Fruit fly (Drosophila melanogaster) whole organism, embryonic: ENCODE results near the gene Tom.

ENCODE experiments used
- Ada2b ChIP-seq: fragments of 200-800 bp; sonication (Bioruptor generic); IDR thresholded peaks from 2 replicates; pipeline ENCODE4 v1.3.6; 2022; ENCODE audit warnings: missing biosample characterization, missing genetic modification characterization
- CG10209 ChIP-seq: fragments of 200-800 bp; sonication (Bioruptor generic); optimal IDR thresholded peaks from 3 replicates; lab custom pipeline; 2017; ENCODE audit warnings: missing biosample characterization, mild to moderate bottlenecking, missing genetic modification characterization, missing genetic modification reagents
- CG10979 ChIP-seq: fragments of 200-800 bp; sonication (Bioruptor generic); optimal IDR thresholded peaks from 2 replicates; lab custom pipeline; 2018; ENCODE audit warnings: missing biosample characterization, mild to moderate bottlenecking, missing genetic modification characterization, moderate library complexity
- CG11695 ChIP-seq: fragments of 200-800 bp; sonication (Bioruptor generic); IDR thresholded peaks from 3 replicates; pipeline ENCODE4 v1.3.6; 2022; ENCODE audit warnings: missing biosample characterization, missing genetic modification characterization
- CG12391 ChIP-seq: fragments of 200-800 bp; sonication (Bioruptor generic); optimal IDR thresholded peaks from 3 replicates; lab custom pipeline; 2018; ENCODE audit warnings: missing biosample characterization, mild to moderate bottlenecking, missing genetic modification characterization, moderate library complexity
- CG13296 ChIP-seq: fragments of 200-800 bp; sonication (Bioruptor generic); optimal IDR thresholded peaks from 3 replicates; lab custom pipeline; 2018; ENCODE audit warnings: missing biosample characterization, mild to moderate bottlenecking, missing genetic modification characterization
- CG14710 ChIP-seq: fragments of 200-800 bp; sonication (Bioruptor generic); optimal IDR thresholded peaks from 3 replicates; lab custom pipeline; 2019; ENCODE audit warnings: missing biosample characterization, mild to moderate bottlenecking, missing genetic modification characterization, moderate library complexity
- CG15479 ChIP-seq: fragments of 200-800 bp; sonication (Bioruptor generic); optimal IDR thresholded peaks from 3 replicates; lab custom pipeline; 2019; ENCODE audit warnings: missing biosample characterization, mild to moderate bottlenecking, missing genetic modification characterization, moderate library complexity
- CG15696 ChIP-seq: fragments of 200-800 bp; sonication (Bioruptor generic); optimal IDR thresholded peaks from 2 replicates; lab custom pipeline; 2019; ENCODE audit warnings: missing biosample characterization, mild to moderate bottlenecking, missing genetic modification characterization, moderate library complexity
- CG1602 ChIP-seq: fragments of 200-800 bp; sonication (Bioruptor generic); optimal IDR thresholded peaks from 3 replicates; lab custom pipeline; 2016; ENCODE audit warnings: missing biosample characterization, missing genetic modification characterization
- CG16815 ChIP-seq: fragments of 200-800 bp; sonication (Bioruptor generic); optimal IDR thresholded peaks from 3 replicates; lab custom pipeline; 2017; ENCODE audit warnings: missing biosample characterization, mild to moderate bottlenecking, missing genetic modification characterization
- CG17361 ChIP-seq: fragments of 200-800 bp; sonication (Bioruptor generic); IDR thresholded peaks from 3 replicates; pipeline ENCODE4 v1.3.6; 2022; ENCODE audit warnings: missing biosample characterization, missing genetic modification characterization
- CG17829 ChIP-seq: fragments of 200-800 bp; optimal IDR thresholded peaks from 2 replicates; lab custom pipeline; 2019; ENCODE audit warnings: missing biosample characterization, mild to moderate bottlenecking, missing genetic modification characterization, moderate library complexity
- CG18262 ChIP-seq: fragments of 200-800 bp; optimal IDR thresholded peaks from 3 replicates; lab custom pipeline; 2019; ENCODE audit warnings: missing biosample characterization, mild to moderate bottlenecking, missing genetic modification characterization, moderate library complexity
- CG2712 ChIP-seq: fragments of 200-800 bp; optimal IDR thresholded peaks from 3 replicates; lab custom pipeline; 2019; ENCODE audit warnings: missing biosample characterization, mild to moderate bottlenecking, missing genetic modification characterization, moderate library complexity
- CG30020 ChIP-seq: fragments of 200-800 bp; optimal IDR thresholded peaks from 2 replicates; lab custom pipeline; 2019; ENCODE audit warnings: missing biosample characterization, mild to moderate bottlenecking, missing genetic modification characterization, moderate library complexity
- CG30403 ChIP-seq: fragments of 200-800 bp; sonication (Bioruptor generic); optimal IDR thresholded peaks from 3 replicates; lab custom pipeline; 2016; ENCODE audit warnings: missing biosample characterization, missing genetic modification characterization
- CG31441 ChIP-seq: fragments of 200-800 bp; sonication (Bioruptor generic); IDR thresholded peaks from 2 replicates; pipeline ENCODE4 v1.3.6; 2022; ENCODE audit warnings: missing biosample characterization, missing genetic modification characterization
- CG33557 ChIP-seq: fragments of 200-800 bp; sonication (Bioruptor generic); optimal IDR thresholded peaks from 2 replicates; lab custom pipeline; 2019; ENCODE audit warnings: missing biosample characterization, mild to moderate bottlenecking, missing genetic modification characterization, moderate library complexity
- CG4424 ChIP-seq: fragments of 200-800 bp; sonication (Bioruptor generic); optimal IDR thresholded peaks from 3 replicates; lab custom pipeline; 2016; ENCODE audit warnings: missing biosample characterization, missing genetic modification characterization
- CG5245 ChIP-seq: fragments of 200-800 bp; sonication (Bioruptor generic); optimal IDR thresholded peaks from 3 replicates; lab custom pipeline; 2016; ENCODE audit warnings: missing biosample characterization, missing genetic modification characterization
- CG6254 ChIP-seq: fragments of 200-800 bp; sonication (Bioruptor generic); optimal IDR thresholded peaks from 3 replicates; lab custom pipeline; 2017; ENCODE audit warnings: mild to moderate bottlenecking, missing biosample characterization, missing genetic modification reagents, missing genetic modification characterization
- CG7271 ChIP-seq: fragments of 200-800 bp; sonication (Bioruptor generic); optimal IDR thresholded peaks from 2 replicates; lab custom pipeline; 2018; ENCODE audit warnings: missing biosample characterization, mild to moderate bottlenecking, missing genetic modification characterization, moderate library complexity
- CG8924 ChIP-seq: fragments of 200-800 bp; optimal IDR thresholded peaks from 3 replicates; lab custom pipeline; 2019; ENCODE audit warnings: missing biosample characterization, mild to moderate bottlenecking, missing genetic modification characterization, moderate library complexity
- CG8944 ChIP-seq: fragments of 200-800 bp; sonication (Bioruptor generic); optimal IDR thresholded peaks from 3 replicates; lab custom pipeline; 2016; ENCODE audit warnings: missing biosample characterization, missing genetic modification characterization
- CoRest ChIP-seq: fragments of 200-800 bp; sonication (Bioruptor generic); optimal IDR thresholded peaks from 3 replicates; lab custom pipeline; 2018; ENCODE audit warnings: missing biosample characterization, mild to moderate bottlenecking, missing genetic modification characterization, moderate library complexity
- D19A ChIP-seq: fragments of 200-800 bp; optimal IDR thresholded peaks from 3 replicates; lab custom pipeline; 2019; ENCODE audit warnings: missing biosample characterization, mild to moderate bottlenecking, missing genetic modification characterization, moderate library complexity
- Hr3 ChIP-seq: fragments of 200-800 bp; sonication (Bioruptor generic); optimal IDR thresholded peaks from 3 replicates; lab custom pipeline; 2016; ENCODE audit warnings: missing biosample characterization, missing genetic modification characterization
- Nf-YA ChIP-seq: fragments of 200-800 bp; sonication (Bioruptor generic); IDR thresholded peaks from 2 replicates; pipeline ENCODE4 v1.3.6; 2022; ENCODE audit warnings: missing biosample characterization, missing genetic modification characterization
- Sox100B ChIP-seq: fragments of 200-800 bp; sonication (Bioruptor generic); optimal IDR thresholded peaks from 3 replicates; lab custom pipeline; 2018; ENCODE audit warnings: missing biosample characterization, mild to moderate bottlenecking, missing genetic modification characterization
- Spps ChIP-seq: fragments of 200-800 bp; sonication (Bioruptor generic); optimal IDR thresholded peaks from 2 replicates; lab custom pipeline; 2018; ENCODE audit warnings: missing biosample characterization, mild to moderate bottlenecking, missing genetic modification characterization
- Usf ChIP-seq: fragments of 200-800 bp; sonication (Bioruptor generic); optimal IDR thresholded peaks from 2 replicates; lab custom pipeline; 2017; ENCODE audit warnings: missing genotype, missing biosample characterization, missing genetic modification characterization
- Xrp1 ChIP-seq: fragments of 200-800 bp; sonication (Bioruptor generic); IDR thresholded peaks from 2 replicates; pipeline ENCODE4 v1.3.6; 2022; ENCODE audit warnings: missing biosample characterization, missing genetic modification characterization
- ac ChIP-seq: fragments of 200-800 bp; sonication (Bioruptor generic); optimal IDR thresholded peaks from 3 replicates; lab custom pipeline; 2017; ENCODE audit warnings: missing biosample characterization, mild to moderate bottlenecking, missing genetic modification characterization
- amos ChIP-seq: fragments of 200-800 bp; sonication (Bioruptor generic); IDR thresholded peaks from 2 replicates; pipeline ENCODE4 v1.3.6; 2022; ENCODE audit warnings: missing biosample characterization, missing genetic modification characterization; ENCODE audit not compliant: partially characterized antibody
- az2 ChIP-seq: fragments of 200-800 bp; sonication (Bioruptor generic); optimal IDR thresholded peaks from 3 replicates; lab custom pipeline; 2016; ENCODE audit warnings: missing biosample characterization, missing genetic modification characterization
- bsh ChIP-seq, 2 experiments: fragments of 200-800 bp; sonication (Bioruptor generic); optimal IDR thresholded peaks; 2 replicates each; lab custom pipeline; 2017 to 2018; ENCODE audit warnings: mild to moderate bottlenecking in 2 of 2, missing biosample characterization in 2 of 2, missing genetic modification characterization in 2 of 2, moderate library complexity in 1 of 2
- cg ChIP-seq: fragments of 200-800 bp; sonication (Bioruptor generic); optimal IDR thresholded peaks from 3 replicates; lab custom pipeline; 2019; ENCODE audit warnings: missing biosample characterization, mild to moderate bottlenecking, missing genetic modification characterization, moderate library complexity
- dmrt11E ChIP-seq: fragments of 200-800 bp; sonication (Bioruptor generic); optimal IDR thresholded peaks from 3 replicates; lab custom pipeline; 2018; ENCODE audit warnings: missing biosample characterization, mild to moderate bottlenecking, missing genetic modification characterization, moderate library complexity
- fd102C ChIP-seq: fragments of 200-800 bp; sonication (Bioruptor generic); optimal IDR thresholded peaks from 2 replicates; lab custom pipeline; 2018; ENCODE audit warnings: missing biosample characterization, mild to moderate bottlenecking, missing genetic modification characterization, moderate library complexity
- fd96Cb ChIP-seq: fragments of 200-800 bp; sonication (Bioruptor generic); optimal IDR thresholded peaks from 2 replicates; lab custom pipeline; 2018; ENCODE audit warnings: missing biosample characterization, mild to moderate bottlenecking, missing genetic modification characterization, moderate library complexity
- gcm ChIP-seq: fragments of 200-800 bp; sonication (Bioruptor generic); optimal IDR thresholded peaks from 2 replicates; lab custom pipeline; 2019; ENCODE audit warnings: missing biosample characterization, mild to moderate bottlenecking, missing genetic modification characterization, moderate library complexity
- lola ChIP-seq, 3 experiments: fragments of >200 bp in 2 of 3; fragments of 200-800 bp in 1 of 3; sonication (Bioruptor generic) in 1 of 3; optimal IDR thresholded peaks; 2 replicates each; lab custom pipeline; 2017 to 2019; ENCODE audit warnings: missing biosample characterization in 3 of 3, missing genetic modification characterization in 3 of 3, mild to moderate bottlenecking in 1 of 3, moderate library complexity in 1 of 3
- nmo ChIP-seq: fragments of 200-800 bp; sonication (Bioruptor generic); optimal IDR thresholded peaks from 2 replicates; lab custom pipeline; 2018; ENCODE audit warnings: missing biosample characterization, mild to moderate bottlenecking, missing genetic modification characterization, moderate library complexity
- phol ChIP-seq: fragments of 200-800 bp; sonication (Bioruptor generic); optimal IDR thresholded peaks from 3 replicates; lab custom pipeline; 2018; ENCODE audit warnings: missing biosample characterization, mild to moderate bottlenecking, missing genetic modification characterization, moderate library complexity
- prd ChIP-seq, 3 experiments: fragments of >200 bp in 2 of 3; fragments of 200-800 bp in 1 of 3; sonication (Bioruptor generic) in 1 of 3; optimal IDR thresholded peaks in 2 of 3; IDR thresholded peaks in 1 of 3; 2 replicates in 2 of 3; 3 replicates in 1 of 3; pipeline versions ENCODE4 v1.3.6 to Lab custom; 2017 to 2022; ENCODE audit warnings: missing biosample characterization in 1 of 3, missing genetic modification characterization in 1 of 3
- sens ChIP-seq: fragments of 200-800 bp; sonication (Bioruptor generic); peaks from one replicate; lab custom pipeline; 2016; ENCODE audit warnings: missing biosample characterization, missing genetic modification characterization
- unpg ChIP-seq: fragments of 200-800 bp; sonication (Bioruptor generic); optimal IDR thresholded peaks from 3 replicates; lab custom pipeline; 2018; ENCODE audit warnings: missing biosample characterization, mild to moderate bottlenecking, missing genetic modification characterization, moderate library complexity
- zen ChIP-seq: fragments of 200-800 bp; sonication (Bioruptor generic); optimal IDR thresholded peaks from 3 replicates; lab custom pipeline; 2018; ENCODE audit warnings: missing biosample characterization, mild to moderate bottlenecking, missing genetic modification characterization, moderate library complexity

The Tom gene

DNA sequence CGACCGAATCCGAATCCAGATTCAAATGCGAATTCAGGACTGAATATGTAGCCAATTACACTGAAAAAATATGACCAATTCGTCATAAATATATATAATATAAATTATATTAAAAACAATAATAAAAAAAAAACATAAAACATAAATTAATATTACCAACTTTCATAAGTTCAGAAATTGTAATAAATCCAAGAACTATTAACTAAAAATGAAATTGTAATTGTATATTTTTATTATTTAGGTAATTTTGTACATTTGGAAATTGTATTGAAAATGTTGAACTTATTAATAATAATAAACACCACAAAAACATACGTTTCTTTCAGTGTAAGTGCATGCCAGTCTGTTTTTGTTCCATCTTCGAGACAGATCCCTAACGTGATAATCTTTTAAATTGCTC, 8.1 kb upstream of the Tom start:
- TF ChIP-seq Sox100B (GFP tag; lab: Kevin White, UChicago) (peak; percentile 19), CG13296 (GFP tag; lab: Kevin White, UChicago) (no peak), CG8924 (tag; lab: Kevin White, UChicago) (peak; percentile 49), CG17829 (tag; lab: Kevin White, UChicago) (peak; percentile 81), CG6254 (peak; percentile 6), bsh (GFP tag; optimal IDR thresholded peaks at IDR 0.05; lab: Kevin White, UChicago) (peak in 1 of 2 experiments; percentile 10), CG16815 (GFP tag; lab: Kevin White, UChicago) (peak; percentile 16), Hr3 (GFP tag; lab: Kevin White, UChicago) (no peak), CG17361 (GFP tag; lab: Robert Waterston, UW) (peak; percentile 87), fd102C (peak; percentile 62), prd (optimal IDR thresholded peaks at IDR 0.05; lab: Kevin White, UChicago) (no peak), prd (GFP tag; IDR thresholded peaks at IDR 0.05; lab: Robert Waterston, UW) (peak; percentile 76), CG1602 (GFP tag; lab: Kevin White, UChicago) (peak; percentile 29), CG15479 (peak; percentile 89), zen (tag; lab: Kevin White, UChicago) (peak; percentile 82), CG30403 (GFP tag; lab: Kevin White, UChicago) (no peak), az2 (GFP tag; lab: Kevin White, UChicago) (peak; percentile 17), lola (GFP tag; optimal IDR thresholded peaks at IDR 0.05; lab: Kevin White, UChicago) (peak in 1 of 3 experiments; percentile 89), cg (GFP tag; lab: Kevin White, UChicago) (no peak), CG12391 (tag; lab: Kevin White, UChicago) (peak; percentile 55), CG7271 (tag; lab: Kevin White, UChicago) (peak; percentile 91), Nf-YA (GFP tag; lab: Robert Waterston, UW) (no peak), D19A (tag; lab: Kevin White, UChicago) (peak; percentile 52), Usf (GFP tag; lab: Kevin White, UChicago) (no peak), sens (GFP tag; lab: Kevin White, UChicago) (peak; percentile 54), CG14710 (tag; lab: Kevin White, UChicago) (peak; percentile 77), Spps (tag; lab: Kevin White, UChicago) (peak; percentile 14), CG4424 (GFP tag; lab: Kevin White, UChicago) (peak; percentile 41), unpg (GFP tag; lab: Kevin White, UChicago) (peak; percentile 43), gcm (peak; percentile 44), CG33557 (GFP tag; lab: Kevin White, UChicago) (peak; percentile 61), CG8944 (no peak), CG30020 (tag; lab: Kevin White, UChicago) (peak; percentile 0), CG5245 (GFP tag; lab: Kevin White, UChicago) (no peak), CG10209 (GFP tag; lab: Kevin White, UChicago) (peak; percentile 45), CG11695 (GFP tag; lab: Robert Waterston, UW) (peak; percentile 45; the same call in 1 of the 3 replicates), CoRest (tag; lab: Kevin White, UChicago) (peak; percentile 35), Xrp1 (peak; percentile 59), CG15696 (tag; lab: Kevin White, UChicago) (peak; percentile 89), CG10979 (tag; lab: Kevin White, UChicago) (peak; percentile 81), CG31441 (GFP tag; lab: Robert Waterston, UW) (peak; percentile 65), CG18262 (tag; lab: Kevin White, UChicago) (peak; percentile 87), Ada2b (GFP tag; lab: Robert Waterston, UW) (no peak), fd96Cb (tag; lab: Kevin White, UChicago) (peak; percentile 29), amos (GFP tag; lab: Robert Waterston, UW) (no peak), nmo (GFP tag; lab: Kevin White, UChicago) (peak; percentile 54), phol (tag; lab: Kevin White, UChicago) (peak; percentile 65), dmrt11E (tag; lab: Kevin White, UChicago) (peak; percentile 92), CG2712 (peak; percentile 83), ac (peak; percentile 13)
